Worm (Caenorhabditis elegans): ENCODE data around the gene efa-6.

DNA sequence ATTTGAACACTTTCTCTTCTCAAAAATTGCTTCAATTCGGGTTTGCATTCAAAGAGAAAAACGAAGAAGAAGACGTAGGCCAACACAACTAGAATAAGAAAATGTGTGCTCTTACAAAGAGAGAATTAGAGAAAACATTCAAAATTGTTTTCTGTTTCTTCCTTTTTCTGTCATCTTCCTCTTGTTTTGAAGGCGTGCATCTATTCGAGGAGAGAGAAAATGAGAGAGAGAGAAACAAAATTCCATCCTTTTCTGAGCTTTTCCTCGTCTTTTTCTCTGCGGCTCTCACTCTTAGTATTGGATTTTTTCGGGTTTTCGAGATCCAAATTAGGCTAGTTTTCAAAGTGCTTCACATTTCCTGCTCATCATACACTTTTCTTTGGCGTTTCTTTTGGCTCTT lies 37.0 kb upstream of the efa-6 start:
- TF ChIP-seq unc-55 (GFP tag; optimal IDR thresholded peaks at IDR 0.05) = peak; percentile 23
- no peak for TF ChIP-seq elt-2 (tag; optimal IDR thresholded peaks at IDR 0.05)

Measured in whole organism, late embryonic.